Fruit fly (Drosophila melanogaster) whole organism, pupa: ENCODE data around the gene Gabat.

ENCODE experiments used
- CG17806 ChIP-seq: fragments of 200-800 bp; sonication (Bioruptor generic); optimal IDR thresholded peaks from 2 replicates; lab custom pipeline; 2018; ENCODE audit warnings: missing biosample characterization, mild to moderate bottlenecking, missing genetic modification characterization, moderate library complexity
- CG34367 ChIP-seq: fragments of 200-800 bp; sonication (Bioruptor generic); optimal IDR thresholded peaks from 2 replicates; lab custom pipeline; 2018; ENCODE audit warnings: missing biosample characterization, mild to moderate bottlenecking, missing genetic modification characterization
- fd96Ca ChIP-seq: fragments of 200-800 bp; sonication (Bioruptor generic); IDR thresholded peaks from 3 replicates; pipeline ENCODE4 v1.3.6; 2022; ENCODE audit warnings: missing biosample characterization, missing genetic modification characterization

- TF ChIP-seq CG17806, result no peak
- TF ChIP-seq CG34367, result no peak
- TF ChIP-seq fd96Ca (GFP tag; lab: Robert Waterston, UW), result no peak
Observed at dm6 chr3L:19952690-19953089, 47.8 kb downstream of the Gabat start, which contains the start of gene CG33710.
